Worm (Caenorhabditis elegans) whole organism, L1 larva: ENCODE measurements around the gene aat-1.

Experiments
- aly-2 ChIP-seq: fragments of 150-350 bp; optimal IDR thresholded peaks from 2 replicates; lab custom pipeline; 2014; ENCODE audit warnings: missing biosample characterization, missing genetic modification characterization
- ces-1 ChIP-seq: fragments of 150-350 bp; optimal IDR thresholded peaks from 2 replicates; lab custom pipeline; 2014; ENCODE audit warnings: missing biosample characterization, missing genetic modification reagents, missing genetic modification characterization
- elt-2 ChIP-seq: sonication (generic microtip); optimal IDR thresholded peaks from 2 replicates; lab custom pipeline; 2016; ENCODE audit warnings: missing genetic modification characterization, mild to moderate bottlenecking, inconsistent platforms, missing compliant biosample characterization, missing genetic modification reagents
- mdl-1 ChIP-seq, 2 experiments: fragments of 150-350 bp; optimal IDR thresholded peaks; 2 replicates each; lab custom pipeline; 2014 to 2017; ENCODE audit warnings: missing biosample characterization in 2 of 2, missing genetic modification characterization in 2 of 2, inconsistent platforms in 1 of 2
- mep-1 ChIP-seq: fragments of 150-350 bp; optimal IDR thresholded peaks from 2 replicates; lab custom pipeline; 2014; ENCODE audit warnings: missing biosample characterization, missing genetic modification characterization
- nhr-12 ChIP-seq: sonication (generic microtip); optimal IDR thresholded peaks from 2 replicates; lab custom pipeline; 2017; ENCODE audit warnings: missing biosample characterization, missing genetic modification characterization
- nhr-237 ChIP-seq: fragments of 150-350 bp; optimal IDR thresholded peaks from 2 replicates; lab custom pipeline; 2014; ENCODE audit warnings: missing biosample characterization, missing genetic modification characterization
- nhr-28 ChIP-seq: fragments of 150-350 bp; optimal IDR thresholded peaks from 2 replicates; lab custom pipeline; 2014; ENCODE audit warnings: missing biosample characterization, missing genetic modification characterization
- rnt-1 ChIP-seq: sonication (generic microtip); optimal IDR thresholded peaks from 2 replicates; lab custom pipeline; 2016; ENCODE audit warnings: mild to moderate bottlenecking, missing genetic modification characterization, moderate library complexity, missing compliant biosample characterization
- tbx-2 ChIP-seq: sonication (generic microtip); optimal IDR thresholded peaks from 2 replicates; lab custom pipeline; 2016; ENCODE audit warnings: missing genetic modification characterization, missing compliant biosample characterization
- unc-130 ChIP-seq: fragments of 150-350 bp; optimal IDR thresholded peaks from 2 replicates; lab custom pipeline; 2017; ENCODE audit warnings: missing biosample characterization, missing genetic modification characterization, inconsistent platforms
- unc-30 ChIP-seq: sonication (generic microtip); optimal IDR thresholded peaks from 2 replicates; lab custom pipeline; 2017; ENCODE audit warnings: missing biosample characterization, missing genetic modification characterization
- zag-1 ChIP-seq: fragments of 150-350 bp; optimal IDR thresholded peaks from 2 replicates; lab custom pipeline; 2014; ENCODE audit warnings: missing biosample characterization, missing genetic modification characterization
- ztf-4 ChIP-seq: fragments of 150-350 bp; optimal IDR thresholded peaks from 2 replicates; lab custom pipeline; 2014; ENCODE audit warnings: missing biosample characterization, missing genetic modification characterization

ce11 chrIV:9566505-9566904 is 35.0 kb downstream of the aat-1 start, which contains the start of gene lron-14:
- TF ChIP-seq unc-130 (tag; lab: Kevin White, UChicago) (no peak), ztf-4 (tag; lab: Kevin White, UChicago) (no peak), elt-2 (tag; lab: Kevin White, UChicago) (no peak), aly-2 (tag; lab: Kevin White, UChicago) (no peak), nhr-28 (no peak), zag-1 (tag; lab: Kevin White, UChicago) (no peak), nhr-12 (tag; lab: Kevin White, UChicago) (no peak), rnt-1 (tag; lab: Kevin White, UChicago) (no peak), mep-1 (tag; lab: Kevin White, UChicago) (no peak), unc-30 (no peak), mdl-1 (tag; optimal IDR thresholded peaks at IDR 0.05; lab: Kevin White, UChicago) (no peak), nhr-237 (no peak), tbx-2 (no peak), ces-1 (GFP tag; lab: Kevin White, UChicago) (no peak)
